Fruit fly (Drosophila melanogaster) whole organism, embryonic: ENCODE data around the gene Ppcs.

ENCODE experiments used
- Aef1 ChIP-seq: fragments of 200-800 bp; sonication (Bioruptor generic); IDR thresholded peaks from 3 replicates; pipeline ENCODE4 v1.3.6; 2022; ENCODE audit warnings: missing biosample characterization, missing genetic modification characterization
- Antp ChIP-seq: fragments of 200-800 bp; sonication (Bioruptor generic); optimal IDR thresholded peaks from 3 replicates; lab custom pipeline; 2016; ENCODE audit warnings: missing biosample characterization, missing genetic modification characterization
- Atf3 ChIP-seq: fragments of 200-800 bp; sonication (Bioruptor generic); optimal IDR thresholded peaks from 3 replicates; lab custom pipeline; 2016; ENCODE audit warnings: missing biosample characterization, missing genetic modification characterization
- C15 ChIP-seq: fragments of 200-800 bp; sonication (Bioruptor generic); IDR thresholded peaks from 3 replicates; pipeline ENCODE4 v1.3.6; 2022; ENCODE audit warnings: missing biosample characterization, missing genetic modification characterization
- CG11093 ChIP-seq: fragments of 200-800 bp; sonication (Bioruptor generic); IDR thresholded peaks from 3 replicates; pipeline ENCODE4 v1.3.6; 2022; ENCODE audit warnings: missing biosample characterization, missing genetic modification characterization
- CG12769 ChIP-seq: fragments of 200-800 bp; sonication (Bioruptor generic); optimal IDR thresholded peaks from 2 replicates; lab custom pipeline; 2019; ENCODE audit warnings: missing biosample characterization, mild to moderate bottlenecking, missing genetic modification characterization, moderate library complexity
- CG13296 ChIP-seq: fragments of 200-800 bp; sonication (Bioruptor generic); optimal IDR thresholded peaks from 3 replicates; lab custom pipeline; 2018; ENCODE audit warnings: missing biosample characterization, mild to moderate bottlenecking, missing genetic modification characterization
- CG15269 ChIP-seq: fragments of 200-800 bp; sonication (Bioruptor generic); optimal IDR thresholded peaks from 2 replicates; lab custom pipeline; 2018; ENCODE audit warnings: missing biosample characterization, mild to moderate bottlenecking, missing genetic modification characterization, moderate library complexity
- CG1529 ChIP-seq: fragments of 200-800 bp; sonication (Bioruptor generic); optimal IDR thresholded peaks from 3 replicates; lab custom pipeline; 2018; ENCODE audit warnings: missing biosample characterization, missing genetic modification characterization
- CG17568 ChIP-seq: fragments of 200-800 bp; sonication (Bioruptor generic); optimal IDR thresholded peaks from 2 replicates; lab custom pipeline; 2018; ENCODE audit warnings: missing biosample characterization, mild to moderate bottlenecking, missing genetic modification characterization, moderate library complexity
- CG18619 ChIP-seq: fragments of 200-800 bp; sonication (Bioruptor generic); optimal IDR thresholded peaks from 3 replicates; lab custom pipeline; 2017; ENCODE audit warnings: missing biosample characterization, mild to moderate bottlenecking, missing genetic modification characterization
- CG2129 ChIP-seq: fragments of 200-800 bp; sonication (Bioruptor generic); IDR thresholded peaks from 2 replicates; pipeline ENCODE4 v1.3.6; 2022; ENCODE audit warnings: missing biosample characterization, missing genetic modification characterization; ENCODE audit not compliant: partially characterized antibody
- CG2712 ChIP-seq: fragments of 200-800 bp; optimal IDR thresholded peaks from 3 replicates; lab custom pipeline; 2019; ENCODE audit warnings: missing biosample characterization, mild to moderate bottlenecking, missing genetic modification characterization, moderate library complexity
- CG3407 ChIP-seq: fragments of 200-800 bp; sonication (Bioruptor generic); optimal IDR thresholded peaks from 2 replicates; lab custom pipeline; 2018; ENCODE audit warnings: missing biosample characterization, mild to moderate bottlenecking, missing genetic modification characterization
- CG4360 ChIP-seq: fragments of 200-800 bp; sonication (Bioruptor generic); IDR thresholded peaks from 2 replicates; pipeline ENCODE4 v1.3.6; 2022; ENCODE audit warnings: missing biosample characterization, missing genetic modification characterization
- CG4404 ChIP-seq: fragments of 200-800 bp; sonication (Bioruptor generic); IDR thresholded peaks from 2 replicates; pipeline ENCODE4 v1.3.6; 2022; ENCODE audit warnings: missing biosample characterization, missing genetic modification characterization
- CG4617 ChIP-seq: fragments of 200-800 bp; sonication (Bioruptor generic); optimal IDR thresholded peaks from 3 replicates; lab custom pipeline; 2016; ENCODE audit warnings: missing biosample characterization, missing genetic modification characterization, borderline replicate concordance
- CG4707 ChIP-seq: fragments of 200-800 bp; sonication (Bioruptor generic); optimal IDR thresholded peaks from 2 replicates; lab custom pipeline; 2018; ENCODE audit warnings: missing biosample characterization, mild to moderate bottlenecking, missing genetic modification characterization, moderate library complexity
- CG5180 ChIP-seq: fragments of 200-800 bp; sonication (Bioruptor generic); optimal IDR thresholded peaks from 3 replicates; lab custom pipeline; 2017; ENCODE audit warnings: missing biosample characterization, missing genetic modification characterization, mild to moderate bottlenecking, moderate library complexity, missing genetic modification reagents
- CG6791 ChIP-seq: fragments of 200-800 bp; sonication (Bioruptor generic); IDR thresholded peaks from 3 replicates; pipeline ENCODE4 v1.3.6; 2022; ENCODE audit warnings: missing biosample characterization, missing genetic modification characterization; ENCODE audit not compliant: partially characterized antibody
- CG7357 ChIP-seq: fragments of 200-800 bp; sonication (Bioruptor generic); IDR thresholded peaks from 3 replicates; pipeline ENCODE4 v1.3.6; 2022; ENCODE audit warnings: missing biosample characterization, missing genetic modification characterization
- CG7372 ChIP-seq: fragments of 200-800 bp; sonication (Bioruptor generic); IDR thresholded peaks from 2 replicates; pipeline ENCODE4 v1.3.6; 2022; ENCODE audit warnings: missing biosample characterization, missing genetic modification characterization
- CG9215 ChIP-seq: fragments of 200-800 bp; sonication (Bioruptor generic); IDR thresholded peaks from 2 replicates; pipeline ENCODE4 v1.3.6; 2022; ENCODE audit warnings: missing biosample characterization, missing genetic modification characterization
- CG9437 ChIP-seq: fragments of 200-800 bp; sonication (Bioruptor generic); optimal IDR thresholded peaks from 2 replicates; lab custom pipeline; 2018; ENCODE audit warnings: missing biosample characterization, mild to moderate bottlenecking, missing genetic modification characterization
- CTCF ChIP-seq: fragments of 200-800 bp; sonication (Bioruptor generic); optimal IDR thresholded peaks from 2 replicates; lab custom pipeline; 2017; ENCODE audit warnings: missing biosample characterization, mild to moderate bottlenecking, missing genetic modification characterization, moderate library complexity
- Gug ChIP-seq: fragments of 200-800 bp; sonication (Bioruptor generic); IDR thresholded peaks from 4 replicates; pipeline ENCODE4 v1.3.6; 2022; ENCODE audit warnings: missing biosample characterization, missing genetic modification characterization
- MESR4 ChIP-seq: fragments of 200-800 bp; sonication (Bioruptor generic); optimal IDR thresholded peaks from 2 replicates; lab custom pipeline; 2018; ENCODE audit warnings: missing biosample characterization, mild to moderate bottlenecking, missing genetic modification characterization, moderate library complexity
- NK7.1 ChIP-seq: fragments of 200-800 bp; sonication (Bioruptor generic); optimal IDR thresholded peaks from 3 replicates; lab custom pipeline; 2016; ENCODE audit warnings: missing biosample characterization, missing genetic modification characterization
- Oaz ChIP-seq: fragments of 200-800 bp; sonication (Bioruptor generic); IDR thresholded peaks from 2 replicates; pipeline ENCODE4 v1.3.6; 2022; ENCODE audit warnings: missing biosample characterization, missing genetic modification characterization
- Xbp1 ChIP-seq: fragments of 200-800 bp; sonication (Bioruptor generic); optimal IDR thresholded peaks from 3 replicates; lab custom pipeline; 2016; ENCODE audit warnings: missing biosample characterization, mild to moderate bottlenecking, missing genetic modification characterization
- Xrp1 ChIP-seq: fragments of 200-800 bp; sonication (Bioruptor generic); IDR thresholded peaks from 2 replicates; pipeline ENCODE4 v1.3.6; 2022; ENCODE audit warnings: missing biosample characterization, missing genetic modification characterization
- abd-A ChIP-seq: fragments of 200-800 bp; sonication (Bioruptor generic); optimal IDR thresholded peaks from 3 replicates; lab custom pipeline; 2019; ENCODE audit warnings: missing biosample characterization, mild to moderate bottlenecking, missing genetic modification characterization, moderate library complexity
- ac ChIP-seq: fragments of 200-800 bp; sonication (Bioruptor generic); optimal IDR thresholded peaks from 3 replicates; lab custom pipeline; 2017; ENCODE audit warnings: missing biosample characterization, mild to moderate bottlenecking, missing genetic modification characterization
- bbx ChIP-seq: fragments of 200-800 bp; sonication (Bioruptor generic); IDR thresholded peaks from 2 replicates; pipeline ENCODE4 v1.3.6; 2022; ENCODE audit warnings: missing biosample characterization, missing genetic modification characterization; ENCODE audit not compliant: partially characterized antibody
- btn ChIP-seq: fragments of 200-800 bp; sonication (Bioruptor generic); optimal IDR thresholded peaks from 2 replicates; lab custom pipeline; 2016; ENCODE audit warnings: missing biosample characterization, missing genetic modification characterization
- dmrt99B ChIP-seq: fragments of 200-800 bp; sonication (Bioruptor generic); optimal IDR thresholded peaks from 2 replicates; lab custom pipeline; 2018; ENCODE audit warnings: missing biosample characterization, mild to moderate bottlenecking, missing genetic modification characterization, moderate library complexity
- ftz-f1 ChIP-seq: fragments of 200-800 bp; sonication (Bioruptor generic); optimal IDR thresholded peaks from 2 replicates; lab custom pipeline; 2016; ENCODE audit warnings: missing biosample characterization, missing genetic modification characterization
- ind ChIP-seq: fragments of 200-800 bp; sonication (Bioruptor generic); optimal IDR thresholded peaks from 3 replicates; lab custom pipeline; 2016; ENCODE audit warnings: missing biosample characterization, missing genetic modification characterization
- kah ChIP-seq: fragments of 200-800 bp; sonication (Bioruptor generic); optimal IDR thresholded peaks from 2 replicates; lab custom pipeline; 2018; ENCODE audit warnings: missing biosample characterization, mild to moderate bottlenecking, missing genetic modification characterization
- klu ChIP-seq: fragments of 200-800 bp; sonication (Bioruptor generic); IDR thresholded peaks from 2 replicates; pipeline ENCODE4 v1.3.6; 2022; ENCODE audit warnings: missing biosample characterization, missing genetic modification characterization
- lab ChIP-seq: fragments of 200-800 bp; sonication (Bioruptor generic); optimal IDR thresholded peaks from 3 replicates; lab custom pipeline; 2017; ENCODE audit warnings: missing biosample characterization, missing genetic modification characterization, mild to moderate bottlenecking, moderate library complexity, missing genetic modification reagents
- lola ChIP-seq, 3 experiments: fragments of >200 bp in 2 of 3; fragments of 200-800 bp in 1 of 3; sonication (Bioruptor generic) in 1 of 3; optimal IDR thresholded peaks; 2 replicates each; lab custom pipeline; 2017 to 2019; ENCODE audit warnings: missing biosample characterization in 3 of 3, missing genetic modification characterization in 3 of 3, mild to moderate bottlenecking in 1 of 3, moderate library complexity in 1 of 3
- otp ChIP-seq: fragments of 200-800 bp; sonication (Bioruptor generic); IDR thresholded peaks from 3 replicates; pipeline ENCODE4, ENCODE4 v1.3.6; 2022; ENCODE audit warnings: missing biosample characterization, missing genetic modification characterization
- ro ChIP-seq: fragments of 200-800 bp; sonication (Bioruptor generic); IDR thresholded peaks from 2 replicates; pipeline ENCODE4 v1.3.6; 2022; ENCODE audit warnings: missing biosample characterization, missing genetic modification characterization
- salm ChIP-seq: fragments of 200-800 bp; sonication (Bioruptor generic); optimal IDR thresholded peaks from 2 replicates; lab custom pipeline; 2018; ENCODE audit warnings: missing biosample characterization, mild to moderate bottlenecking, missing genetic modification characterization
- trh ChIP-seq: fragments of 200-800 bp; sonication (Bioruptor generic); optimal IDR thresholded peaks from 2 replicates; lab custom pipeline; 2016; ENCODE audit warnings: missing biosample characterization, missing genetic modification characterization

Ppcs gene

dm6 chr3R:19164873-19165456, 17.3 kb upstream of the Ppcs start (continued):
- TF ChIP-seq CG15269 (tag; lab: Kevin White, UChicago) (peak; percentile 52), CG12769 (tag; lab: Kevin White, UChicago) (no peak), CG9215 (GFP tag; lab: Robert Waterston, UW) (no peak), ftz-f1 (GFP tag; lab: Kevin White, UChicago) (no peak), otp (GFP tag; lab: Robert Waterston, UW) (peak; percentile 46; the same call in 2 of the 3 replicates), CG1529 (GFP tag; lab: Kevin White, UChicago) (peak; percentile 27), C15 (GFP tag; lab: Robert Waterston, UW) (no peak), trh (GFP tag; lab: Kevin White, UChicago) (no peak), CTCF (no peak), salm (tag; lab: Kevin White, UChicago) (no peak), ind (GFP tag; lab: Kevin White, UChicago) (peak; percentile 26), CG4360 (GFP tag; lab: Robert Waterston, UW) (peak; percentile 15; the same call in 1 of the 2 replicates), Oaz (no peak), CG5180 (GFP tag; lab: Kevin White, UChicago) (no peak), bbx (GFP tag; lab: Robert Waterston, UW) (no peak), CG2129 (GFP tag; lab: Robert Waterston, UW) (no peak), Antp (GFP tag; lab: Kevin White, UChicago) (no peak), CG11093 (GFP tag; lab: Robert Waterston, UW) (no peak), lola (GFP tag; optimal IDR thresholded peaks at IDR 0.05; lab: Kevin White, UChicago) (peak in 1 of 3 experiments; percentile 41), Xbp1 (peak; percentile 44), Atf3 (GFP tag; lab: Kevin White, UChicago) (no peak), CG4707 (GFP tag; lab: Kevin White, UChicago) (peak; percentile 87), ro (GFP tag; lab: Robert Waterston, UW) (no peak), MESR4 (GFP tag; lab: Kevin White, UChicago) (no peak), CG17568 (no peak), CG4404 (no peak), NK7.1 (GFP tag; lab: Kevin White, UChicago) (no peak), ac (GFP tag; lab: Kevin White, UChicago) (no peak), klu (GFP tag; lab: Robert Waterston, UW) (no peak), kah (GFP tag; lab: Kevin White, UChicago) (no peak), CG18619 (peak; percentile 60), btn (no peak), Xrp1 (GFP tag; lab: Robert Waterston, UW) (peak; percentile 38; the same call in 1 of the 2 replicates), CG3407 (GFP tag; lab: Kevin White, UChicago) (no peak), CG2712 (tag; lab: Kevin White, UChicago) (peak; percentile 47), CG4617 (GFP tag; lab: Kevin White, UChicago) (no peak), dmrt99B (peak; percentile 62), Aef1 (GFP tag; lab: Robert Waterston, UW) (no peak), CG7372 (no peak), Gug (GFP tag; lab: Robert Waterston, UW) (peak; percentile 39; the same call in 2 of the 4 replicates), lab (GFP tag; lab: Kevin White, UChicago) (peak; percentile 57), CG13296 (no peak), abd-A (tag; lab: Kevin White, UChicago) (no peak), CG6791 (GFP tag; lab: Robert Waterston, UW) (no peak), CG7357 (no peak), CG9437 (GFP tag; lab: Kevin White, UChicago) (peak; percentile 60)
- TF ChIP-seq, all 482 proteins: peak for 161
